Worm (Caenorhabditis elegans) whole organism, L4 larva: Measurements from ENCODE around the gene exos-4.1.

ENCODE experiments used
- R02D3.7 ChIP-seq: fragments of 150-350 bp; sonication (generic microtip); optimal IDR thresholded peaks from 3 replicates; lab custom pipeline; 2014; ENCODE audit warnings: missing biosample characterization, missing genetic modification characterization
- fkh-10 ChIP-seq: fragments of 150-350 bp; optimal IDR thresholded peaks from 2 replicates; lab custom pipeline; 2014; ENCODE audit warnings: missing biosample characterization, missing genetic modification reagents, missing genetic modification characterization
- fos-1 ChIP-seq: fragments of 150-350 bp; optimal IDR thresholded peaks from 2 replicates; lab custom pipeline; 2014; ENCODE audit warnings: missing biosample characterization, missing genetic modification characterization

ce11 chrIV:13086705-13087104 lies 12.1 kb upstream of the exos-4.1 start, which contains the start of gene spin-2:
- TF ChIP-seq fos-1 (tag; lab: Kevin White, UChicago) (no peak), fkh-10 (GFP tag; lab: Kevin White, UChicago) (no peak), R02D3.7 (tag; lab: Kevin White, UChicago) (no peak)
